Worm (Caenorhabditis elegans): ENCODE measurements around the gene ZK105.12.
A peak's percentile ranks its signal among the peaks of the same experiment; 100 is the strongest.

ZK105.12 gene

ce11 chrV:7728003-7728678 is 12.2 kb upstream of the ZK105.12 start (continued):
- TF ChIP-seq T26A5.8 (tag; optimal IDR thresholded peaks at IDR 0.05): no peak
- peak; percentile 67 for TF ChIP-seq mcd-1 (GFP tag; IDR thresholded peaks at IDR 0.05)
- TF ChIP-seq hlh-26 (GFP tag; conservative IDR thresholded peaks at IDR 0.05): no peak
- TF ChIP-seq madf-6 (GFP tag; IDR thresholded peaks at IDR 0.05): no peak
- TF ChIP-seq gei-17 (GFP tag; optimal IDR thresholded peaks at IDR 0.05): no peak
- no peak for TF ChIP-seq B0261.1 (tag; optimal IDR thresholded peaks at IDR 0.05)
- 0 out of 2 replicates have a peak, but pooled peaks have one; percentile 46 for TF ChIP-seq K11D2.4 (GFP tag; IDR thresholded peaks at IDR 0.05)
- no peak for TF ChIP-seq F55B11.4 (tag; optimal IDR thresholded peaks at IDR 0.05; ENCODE audit: borderline replicate concordance, insufficient read depth)
- TF ChIP-seq ceh-58 (GFP tag; IDR thresholded peaks at IDR 0.05): no peak
- TF ChIP-seq madf-10 (tag; optimal IDR thresholded peaks at IDR 0.05): peak; percentile 34

DNA sequence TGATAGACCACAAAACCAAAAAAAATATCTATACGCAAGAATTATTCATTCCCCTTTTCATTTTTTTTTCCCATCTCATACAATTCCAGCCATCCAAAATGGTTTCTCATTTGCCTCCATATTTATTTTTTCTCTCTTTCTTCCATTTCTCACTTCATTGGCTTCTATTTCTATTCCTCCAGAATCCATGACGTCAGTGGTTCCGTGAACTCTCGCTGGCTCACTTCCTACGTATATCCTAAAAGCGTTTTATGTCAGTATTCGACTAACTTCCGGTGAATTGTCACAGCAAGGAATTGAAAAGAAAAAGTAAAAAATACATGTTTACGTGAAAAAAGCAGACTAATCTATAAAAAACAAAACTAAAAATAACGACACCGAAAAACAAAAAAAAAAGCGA is 11.0 kb upstream of the ZK105.12 start:
- TF ChIP-seq lir-1 (GFP tag; conservative IDR thresholded peaks at IDR 0.05) (no peak), nhr-120 (GFP tag; IDR thresholded peaks at IDR 0.05) (no peak), sdz-38 (tag; optimal IDR thresholded peaks at IDR 0.05) (no peak), repo-1 (tag; optimal IDR thresholded peaks at IDR 0.05) (no peak), dpl-1 (GFP tag; optimal IDR thresholded peaks at IDR 0.05) (no peak), hmg-20 (GFP tag; IDR thresholded peaks at IDR 0.05) (no peak), C06A6.2 (GFP tag; conservative IDR thresholded peaks at IDR 0.05) (no peak), unc-62 (GFP tag; optimal IDR thresholded peaks at IDR 0.05) (no peak), madf-10 (tag; optimal IDR thresholded peaks at IDR 0.05) (no peak), F22D6.2 (tag; optimal IDR thresholded peaks at IDR 0.05) (no peak), unc-130 (GFP tag; optimal IDR thresholded peaks at IDR 0.05) (no peak), F39B2.1 (GFP tag; IDR thresholded peaks at IDR 0.05) (no peak), him-1 (tag; optimal IDR thresholded peaks at IDR 0.05) (no peak), attf-5 (GFP tag; optimal IDR thresholded peaks at IDR 0.05) (no peak), sea-2 (GFP tag; IDR thresholded peaks at IDR 0.05) (no peak), F57C9.4 (tag; optimal IDR thresholded peaks at IDR 0.05) (no peak), lsy-27 (tag; optimal IDR thresholded peaks at IDR 0.05; ENCODE audit: borderline replicate concordance, insufficient read depth) (no peak), gei-17 (GFP tag; optimal IDR thresholded peaks at IDR 0.05) (no peak), ztf-18 (tag; optimal IDR thresholded peaks at IDR 0.05) (no peak)

ce11 chrV:7726202-7726601 is 10.3 kb upstream of the ZK105.12 start:
- TF ChIP-seq hlh-12 (tag; optimal IDR thresholded peaks at IDR 0.05) (no peak), C06A6.2 (GFP tag; conservative IDR thresholded peaks at IDR 0.05) (no peak), F55B11.4 (tag; optimal IDR thresholded peaks at IDR 0.05; ENCODE audit: borderline replicate concordance, insufficient read depth) (no peak), ztf-6 (GFP tag; IDR thresholded peaks at IDR 0.05) (no peak), ceh-40 (GFP tag; IDR thresholded peaks at IDR 0.05) (no peak), mes-4 (tag; optimal IDR thresholded peaks at IDR 0.05) (no peak)

ce11 chrV:7723967-7724544 is 8.1 kb upstream of the ZK105.12 start, which contains the start of the genes ZK105.6 and ZK105.8:
Gene ZK105.6 (minus strand): TSS chrV:7724067.
Gene ZK105.8 (plus strand): TSS chrV:7724494.
- TF ChIP-seq F10E7.11 (tag; optimal IDR thresholded peaks at IDR 0.05) (no peak), ZK185.1 (tag; optimal IDR thresholded peaks at IDR 0.05; ENCODE audit: poor library complexity, severe bottlenecking) (no peak), D2030.7 (GFP tag; IDR thresholded peaks at IDR 0.05) (no peak), let-526 (GFP tag; IDR thresholded peaks at IDR 0.05) (no peak)

All from whole organism, young adult.